Fruit fly (Drosophila melanogaster): ENCODE measurements around the gene CG32277.

Gene CG32277

dm6 chr3L:3251659-3252490 lies 46.6 kb upstream of the CG32277 start (continued):
- TF ChIP-seq dl (GFP tag; optimal IDR thresholded peaks at IDR 0.05; ENCODE audit: insufficient read depth in 1 of 2, partially characterized antibody in 2 of 2) (no peak), rgr (GFP tag; optimal IDR thresholded peaks at IDR 0.05) (peak; percentile 1), Hr83 (GFP tag; optimal IDR thresholded peaks at IDR 0.05; ENCODE audit: poor library complexity, severe bottlenecking) (peak; percentile 18)

- TF ChIP-seq Sp1 (GFP tag; optimal IDR thresholded peaks at IDR 0.05) (peak; percentile 53), HLH106 (tag; optimal IDR thresholded peaks at IDR 0.05) (peak; percentile 6), rgr (GFP tag; optimal IDR thresholded peaks at IDR 0.05) (peak; percentile 24), dl (GFP tag; optimal IDR thresholded peaks at IDR 0.05; ENCODE audit: insufficient read depth in 1 of 2, partially characterized antibody in 2 of 2) (no peak), psq (GFP tag; optimal IDR thresholded peaks at IDR 0.05) (no peak), Dfd (GFP tag; optimal IDR thresholded peaks at IDR 0.05) (no peak), woc (GFP tag; optimal IDR thresholded peaks at IDR 0.05) (peak; percentile 37), jim (GFP tag; optimal IDR thresholded peaks at IDR 0.05) (peak; percentile 36), foxo (GFP tag; optimal IDR thresholded peaks at IDR 0.05) (peak in 1 of 2 experiments; percentile 26), dmrt93B (GFP tag; optimal IDR thresholded peaks at IDR 0.05) (peak; percentile 6), Dif (GFP tag; optimal IDR thresholded peaks at IDR 0.05; ENCODE audit: partially characterized antibody) (no peak), Hr78 (GFP tag; optimal IDR thresholded peaks at IDR 0.05) (no peak), usp (GFP tag; optimal IDR thresholded peaks at IDR 0.05) (no peak), Rel (GFP tag; optimal IDR thresholded peaks at IDR 0.05) (peak; percentile 77), Rel (tag; optimal IDR thresholded peaks at IDR 0.05) (peak; percentile 89), brk (GFP tag; optimal IDR thresholded peaks at IDR 0.05) (peak; percentile 51), tai (GFP tag; optimal IDR thresholded peaks at IDR 0.05) (peak; percentile 36), Myc (optimal IDR thresholded peaks at IDR 0.05) (no peak), br (GFP tag; optimal IDR thresholded peaks at IDR 0.05) (peak; percentile 42), dsf (GFP tag; optimal IDR thresholded peaks at IDR 0.05; ENCODE audit: borderline replicate concordance) (peak; percentile 30), fru (GFP tag; optimal IDR thresholded peaks at IDR 0.05) (no peak), OdsH (GFP tag; optimal IDR thresholded peaks at IDR 0.05) (peak; percentile 37), pan (optimal IDR thresholded peaks at IDR 0.05) (no peak), sage (GFP tag; optimal IDR thresholded peaks at IDR 0.05) (peak; percentile 55), Abd-B (GFP tag; optimal IDR thresholded peaks at IDR 0.05) (no peak), GATAd (GFP tag; optimal IDR thresholded peaks at IDR 0.05) (no peak), CG32264 (GFP tag; optimal IDR thresholded peaks at IDR 0.05) (no peak), Jra (GFP tag; optimal IDR thresholded peaks at IDR 0.05) (no peak), h (GFP tag; optimal IDR thresholded peaks at IDR 0.05) (peak; percentile 5), Vsx2 (GFP tag; optimal IDR thresholded peaks at IDR 0.05; ENCODE audit: partially characterized antibody) (no peak), sv (GFP tag; optimal IDR thresholded peaks at IDR 0.05) (no peak), Mio (GFP tag; optimal IDR thresholded peaks at IDR 0.05) (no peak), ey (GFP tag; optimal IDR thresholded peaks at IDR 0.05) (peak; percentile 4), lola (GFP tag; optimal IDR thresholded peaks at IDR 0.05) (no peak), N (GFP tag; optimal IDR thresholded peaks at IDR 0.05) (no peak), CrebA (GFP tag; optimal IDR thresholded peaks at IDR 0.05; ENCODE audit: borderline replicate concordance) (peak; percentile 68), Hnf4 (GFP tag; optimal IDR thresholded peaks at IDR 0.05) (peak; percentile 54), Hr83 (GFP tag; optimal IDR thresholded peaks at IDR 0.05; ENCODE audit: poor library complexity, severe bottlenecking) (peak; percentile 73), CG9705 (GFP tag; optimal IDR thresholded peaks at IDR 0.05) (no peak)
These were observed 45.8 kb upstream of the CG32277 start for dm6 chr3L:3250922-3251658.

All from whole organism, wandering third instar larva.